Fruit fly (Drosophila melanogaster) whole organism, prepupa: ENCODE results near the gene CG43373.

ENCODE experiments used
- Blimp-1 ChIP-seq: fragments of 200-800 bp; sonication (Bioruptor generic); optimal IDR thresholded peaks from 3 replicates; lab custom pipeline; 2017; ENCODE audit warnings: missing biosample characterization, missing genetic modification characterization, mild to moderate bottlenecking, moderate library complexity, missing genetic modification reagents
- CG11294 ChIP-seq: fragments of 200-800 bp; sonication (Bioruptor generic); IDR thresholded peaks from 2 replicates; pipeline ENCODE4 v1.3.6; 2022; ENCODE audit warnings: missing biosample characterization, missing genetic modification characterization
- CG11762 ChIP-seq: fragments of 200-800 bp; sonication (Bioruptor generic); optimal IDR thresholded peaks from 3 replicates; lab custom pipeline; 2016; ENCODE audit warnings: missing biosample characterization, missing genetic modification characterization; ENCODE audit not compliant: insufficient read depth
- CG11902 ChIP-seq: fragments of 200-800 bp; sonication (Bioruptor generic); optimal IDR thresholded peaks from 3 replicates; lab custom pipeline; 2016; ENCODE audit warnings: missing biosample characterization, missing genetic modification characterization
- CG15336 ChIP-seq: fragments of 200-800 bp; sonication (Bioruptor generic); IDR thresholded peaks from 2 replicates; pipeline ENCODE4 v1.3.6; 2022; ENCODE audit warnings: missing biosample characterization, missing genetic modification characterization
- CG1621 ChIP-seq: fragments of 200-800 bp; sonication (Bioruptor generic); optimal IDR thresholded peaks from 3 replicates; lab custom pipeline; 2018; ENCODE audit warnings: missing biosample characterization, mild to moderate bottlenecking, missing genetic modification characterization
- CG3032 ChIP-seq: fragments of 200-800 bp; optimal IDR thresholded peaks from 2 replicates; lab custom pipeline; 2019; ENCODE audit warnings: missing biosample characterization, mild to moderate bottlenecking, missing genetic modification characterization, moderate library complexity
- CG31627 ChIP-seq: fragments of 200-800 bp; sonication (Bioruptor generic); optimal IDR thresholded peaks from 3 replicates; lab custom pipeline; 2016; ENCODE audit warnings: missing biosample characterization, missing genetic modification characterization
- CG32006 ChIP-seq: fragments of 200-800 bp; sonication (Bioruptor generic); optimal IDR thresholded peaks from 3 replicates; lab custom pipeline; 2017; ENCODE audit warnings: missing biosample characterization, mild to moderate bottlenecking, missing genetic modification characterization
- CG34406 ChIP-seq: fragments of 200-800 bp; sonication (Bioruptor generic); optimal IDR thresholded peaks from 3 replicates; lab custom pipeline; 2016; ENCODE audit warnings: missing biosample characterization, missing genetic modification characterization
- CG4318 ChIP-seq: fragments of 200-800 bp; sonication (Bioruptor generic); optimal IDR thresholded peaks from 3 replicates; lab custom pipeline; 2017; ENCODE audit warnings: missing biosample characterization, mild to moderate bottlenecking, missing genetic modification characterization
- CG6163 ChIP-seq: fragments of 200-800 bp; sonication (Bioruptor generic); IDR thresholded peaks from 3 replicates; pipeline ENCODE4 v1.3.6; 2022; ENCODE audit warnings: missing biosample characterization, missing genetic modification characterization
- CG6276 ChIP-seq: fragments of 200-800 bp; sonication (Bioruptor generic); optimal IDR thresholded peaks from 2 replicates; lab custom pipeline; 2017; ENCODE audit warnings: missing biosample characterization, mild to moderate bottlenecking, missing genetic modification characterization
- CG6792 ChIP-seq: fragments of 200-800 bp; sonication (Bioruptor generic); optimal IDR thresholded peaks from 3 replicates; lab custom pipeline; 2016; ENCODE audit warnings: missing biosample characterization, missing genetic modification characterization
- CG6808 ChIP-seq: fragments of 200-800 bp; sonication (Bioruptor generic); optimal IDR thresholded peaks from 3 replicates; lab custom pipeline; 2017; ENCODE audit warnings: missing biosample characterization, missing genetic modification characterization, mild to moderate bottlenecking, moderate library complexity, missing genetic modification reagents
- CG6854 ChIP-seq: fragments of 200-800 bp; sonication (Bioruptor generic); optimal IDR thresholded peaks from 2 replicates; lab custom pipeline; 2017; ENCODE audit warnings: missing biosample characterization, mild to moderate bottlenecking, missing genetic modification characterization
- CG7368 ChIP-seq: fragments of 200-800 bp; sonication (Bioruptor generic); optimal IDR thresholded peaks from 3 replicates; lab custom pipeline; 2016; ENCODE audit warnings: missing biosample characterization, missing genetic modification characterization
- CG8319 ChIP-seq: fragments of 200-800 bp; sonication (Bioruptor generic); optimal IDR thresholded peaks from 3 replicates; lab custom pipeline; 2016; ENCODE audit warnings: missing biosample characterization, missing genetic modification characterization
- CG8632 ChIP-seq: fragments of 200-800 bp; sonication (Bioruptor generic); optimal IDR thresholded peaks from 3 replicates; lab custom pipeline; 2016; ENCODE audit warnings: missing biosample characterization, missing genetic modification characterization
- CG9139 ChIP-seq: fragments of 200-800 bp; sonication (Bioruptor generic); optimal IDR thresholded peaks from 3 replicates; lab custom pipeline; 2017; ENCODE audit warnings: missing biosample characterization, mild to moderate bottlenecking, missing genetic modification characterization
- Eip78C ChIP-seq: fragments of 200-800 bp; sonication (Bioruptor generic); peaks from one replicate; lab custom pipeline; 2016; ENCODE audit warnings: missing biosample characterization, missing genetic modification characterization
- Eip93F ChIP-seq: fragments of 200-800 bp; sonication (Bioruptor generic); optimal IDR thresholded peaks from 2 replicates; lab custom pipeline; 2016; ENCODE audit warnings: missing biosample characterization, mild to moderate bottlenecking, missing genetic modification characterization
- Ets21C ChIP-seq: fragments of 200-800 bp; sonication (Bioruptor generic); optimal IDR thresholded peaks from 3 replicates; lab custom pipeline; 2016; ENCODE audit warnings: missing biosample characterization, missing genetic modification characterization
- Ets96B ChIP-seq: fragments of 200-800 bp; optimal IDR thresholded peaks from 2 replicates; lab custom pipeline; 2019; ENCODE audit warnings: missing biosample characterization, mild to moderate bottlenecking, missing genetic modification characterization, moderate library complexity
- Gug ChIP-seq: fragments of 200-800 bp; sonication (Bioruptor generic); IDR thresholded peaks from 2 replicates; pipeline ENCODE4 v1.3.6; 2022; ENCODE audit warnings: missing biosample characterization, missing genetic modification characterization
- Hr38 ChIP-seq: sonication (Bioruptor generic); optimal IDR thresholded peaks from 2 replicates; lab custom pipeline; 2016; ENCODE audit warnings: missing biosample characterization, missing genetic modification characterization
- Hr4 ChIP-seq: fragments of 200-800 bp; sonication (Bioruptor generic); optimal IDR thresholded peaks from 3 replicates; lab custom pipeline; 2016; ENCODE audit warnings: missing biosample characterization, missing genetic modification characterization
- Met ChIP-seq: fragments of 200-800 bp; sonication (Bioruptor generic); optimal IDR thresholded peaks from 3 replicates; lab custom pipeline; 2016; ENCODE audit warnings: missing biosample characterization, missing genetic modification characterization
- Sox102F ChIP-seq: fragments of 200-800 bp; sonication (Bioruptor generic); optimal IDR thresholded peaks from 2 replicates; lab custom pipeline; 2016; ENCODE audit warnings: missing biosample characterization, mild to moderate bottlenecking, missing genetic modification characterization
- Sox14 ChIP-seq: fragments of 200-800 bp; sonication (Bioruptor generic); optimal IDR thresholded peaks from 3 replicates; lab custom pipeline; 2016; ENCODE audit warnings: missing biosample characterization, missing genetic modification characterization
- Sox15 ChIP-seq: fragments of 200-800 bp; sonication (Bioruptor generic); optimal IDR thresholded peaks from 3 replicates; lab custom pipeline; 2016; ENCODE audit warnings: missing biosample characterization, missing genetic modification characterization
- achi ChIP-seq: fragments of 200-800 bp; sonication (Bioruptor generic); optimal IDR thresholded peaks from 3 replicates; lab custom pipeline; 2016; ENCODE audit warnings: missing biosample characterization, missing genetic modification characterization
- cyc ChIP-seq: fragments of 200-800 bp; sonication (Bioruptor generic); optimal IDR thresholded peaks from 3 replicates; lab custom pipeline; 2016; ENCODE audit warnings: missing biosample characterization, missing genetic modification characterization
- dsx ChIP-seq: fragments of 200-800 bp; optimal IDR thresholded peaks from 3 replicates; lab custom pipeline; 2019; ENCODE audit warnings: missing biosample characterization, mild to moderate bottlenecking, missing genetic modification characterization, moderate library complexity; ENCODE audit not compliant: poor library complexity, severe bottlenecking
- eg ChIP-seq: fragments of 200-800 bp; sonication (Bioruptor generic); IDR thresholded peaks from 3 replicates; pipeline ENCODE4 v1.3.6; 2022; ENCODE audit warnings: missing biosample characterization, missing genetic modification characterization
- esn ChIP-seq: fragments of 200-800 bp; sonication (Bioruptor generic); optimal IDR thresholded peaks from 2 replicates; lab custom pipeline; 2016; ENCODE audit warnings: missing biosample characterization, mild to moderate bottlenecking, missing genetic modification characterization, moderate library complexity
- fd59A ChIP-seq: fragments of 200-800 bp; sonication (Bioruptor generic); optimal IDR thresholded peaks from 2 replicates; lab custom pipeline; 2017; ENCODE audit warnings: missing biosample characterization, mild to moderate bottlenecking, missing genetic modification characterization, missing genetic modification reagents
- fd85E ChIP-seq: fragments of 200-800 bp; sonication (Bioruptor generic); optimal IDR thresholded peaks from 3 replicates; lab custom pipeline; 2016; ENCODE audit warnings: missing biosample characterization, missing genetic modification characterization
- lz ChIP-seq: fragments of 200-800 bp; sonication (Bioruptor generic); optimal IDR thresholded peaks from 3 replicates; lab custom pipeline; 2016; ENCODE audit warnings: missing biosample characterization, missing genetic modification characterization
- net ChIP-seq: fragments of 200-800 bp; sonication (Bioruptor generic); optimal IDR thresholded peaks from 3 replicates; lab custom pipeline; 2016; ENCODE audit warnings: missing biosample characterization, missing genetic modification characterization
- pdm3 ChIP-seq: fragments of 200-800 bp; sonication (Bioruptor generic); optimal IDR thresholded peaks from 3 replicates; lab custom pipeline; 2016; ENCODE audit warnings: missing biosample characterization, missing genetic modification characterization
- salr ChIP-seq, 2 experiments: fragments of 200-800 bp; sonication (Bioruptor generic); optimal IDR thresholded peaks; 3 replicates each; lab custom pipeline; 2016 to 2018; ENCODE audit warnings: missing biosample characterization in 2 of 2, missing genetic modification characterization in 2 of 2, mild to moderate bottlenecking in 1 of 2
- spab ChIP-seq: fragments of 200-800 bp; sonication (Bioruptor generic); optimal IDR thresholded peaks from 2 replicates; lab custom pipeline; 2017; ENCODE audit warnings: missing biosample characterization, mild to moderate bottlenecking, missing genetic modification characterization, missing genetic modification reagents
- ss ChIP-seq, 2 experiments: fragments of 200-800 bp; sonication (Bioruptor generic); optimal IDR thresholded peaks; 2 replicates in 1 of 2; 3 replicates in 1 of 2; lab custom pipeline; 2017 to 2018; ENCODE audit warnings: mild to moderate bottlenecking in 2 of 2, missing biosample characterization in 2 of 2, missing genetic modification characterization in 2 of 2, moderate library complexity in 1 of 2
- vri ChIP-seq: fragments of 200-800 bp; sonication (Bioruptor generic); optimal IDR thresholded peaks from 3 replicates; lab custom pipeline; 2016; ENCODE audit warnings: missing biosample characterization, mild to moderate bottlenecking, missing genetic modification characterization

Gene CG43373

dm6 chr3L:16483524-16484370 lies 59.4 kb downstream of the CG43373 start, which contains the start of gene aos (continued):
- TF ChIP-seq Eip93F (GFP tag; lab: Kevin White, UChicago) (no peak), Ets96B (tag; lab: Kevin White, UChicago) (peak; percentile 93), CG32006 (GFP tag; lab: Kevin White, UChicago) (peak; percentile 98), pdm3 (GFP tag; lab: Kevin White, UChicago) (peak; percentile 84), spab (GFP tag; lab: Kevin White, UChicago) (peak; percentile 91), Hr4 (peak; percentile 88), CG4318 (GFP tag; lab: Kevin White, UChicago) (peak; percentile 94), CG3032 (tag; lab: Kevin White, UChicago) (peak; percentile 96), vri (GFP tag; lab: Kevin White, UChicago) (peak; percentile 58), CG34406 (GFP tag; lab: Kevin White, UChicago) (peak; percentile 96), CG31627 (peak; percentile 77), CG6808 (peak; percentile 73), ss (GFP tag; optimal IDR thresholded peaks at IDR 0.05; lab: Kevin White, UChicago) (peak; percentile 83 to 95), Ets21C (GFP tag; lab: Kevin White, UChicago) (peak; percentile 64), Sox14 (GFP tag; lab: Kevin White, UChicago) (peak; percentile 76)

dm6 chr3L:16482167-16482566 lies 61.0 kb downstream of the CG43373 start:
- TF ChIP-seq Ets21C (GFP tag; lab: Kevin White, UChicago) (no peak), spab (GFP tag; lab: Kevin White, UChicago) (peak; percentile 37), ss (GFP tag; optimal IDR thresholded peaks at IDR 0.05; lab: Kevin White, UChicago) (peak in 1 of 2 experiments; percentile 5), achi (GFP tag; lab: Kevin White, UChicago) (peak; percentile 75), CG4318 (GFP tag; lab: Kevin White, UChicago) (peak; percentile 79), lz (GFP tag; lab: Kevin White, UChicago) (peak; percentile 35), Ets96B (tag; lab: Kevin White, UChicago) (peak; percentile 50), CG6808 (peak; percentile 50), salr (GFP tag; optimal IDR thresholded peaks at IDR 0.05; lab: Kevin White, UChicago) (peak in 1 of 2 experiments; percentile 33), CG6163 (GFP tag; lab: Robert Waterston, UW) (peak; percentile 78), CG1621 (tag; lab: Kevin White, UChicago) (peak; percentile 11), Blimp-1 (GFP tag; lab: Kevin White, UChicago) (no peak), Hr4 (peak; percentile 93), CG11762 (peak; percentile 62), Hr38 (GFP tag; lab: Kevin White, UChicago) (no peak), CG11294 (GFP tag; lab: Robert Waterston, UW) (peak; percentile 72), CG8319 (GFP tag; lab: Kevin White, UChicago) (peak; percentile 45), Sox102F (GFP tag; lab: Kevin White, UChicago) (no peak), vri (GFP tag; lab: Kevin White, UChicago) (no peak), dsx (GFP tag; lab: Kevin White, UChicago) (peak; percentile 36), CG34406 (GFP tag; lab: Kevin White, UChicago) (peak; percentile 44), fd59A (GFP tag; lab: Kevin White, UChicago) (peak; percentile 34), pdm3 (GFP tag; lab: Kevin White, UChicago) (peak; percentile 72), Sox14 (GFP tag; lab: Kevin White, UChicago) (peak; percentile 42), CG31627 (no peak), CG8632 (GFP tag; lab: Kevin White, UChicago) (peak; percentile 41), Eip78C (GFP tag; lab: Kevin White, UChicago) (peak; percentile 93), Gug (GFP tag; lab: Robert Waterston, UW) (peak; percentile 54), eg (GFP tag; lab: Robert Waterston, UW) (peak; percentile 88), CG32006 (GFP tag; lab: Kevin White, UChicago) (peak; percentile 88), CG7368 (peak; percentile 57), net (GFP tag; lab: Kevin White, UChicago) (peak; percentile 75), CG6792 (peak; percentile 58), Sox15 (GFP tag; lab: Kevin White, UChicago) (peak; percentile 33), CG15336 (GFP tag; lab: Robert Waterston, UW) (peak; percentile 91), Met (GFP tag; lab: Kevin White, UChicago) (no peak), CG11902 (GFP tag; lab: Kevin White, UChicago) (peak; percentile 5), esn (GFP tag; lab: Kevin White, UChicago) (peak; percentile 5), fd85E (GFP tag; lab: Kevin White, UChicago) (no peak), CG9139 (GFP tag; lab: Kevin White, UChicago) (no peak), cyc (GFP tag; lab: Kevin White, UChicago) (no peak), CG6854 (GFP tag; lab: Kevin White, UChicago) (no peak), CG6276 (GFP tag; lab: Kevin White, UChicago) (peak; percentile 86)
